Fruit fly (Drosophila melanogaster): Measurements from ENCODE around the gene CG4822.

The CG4822 gene

DNA sequence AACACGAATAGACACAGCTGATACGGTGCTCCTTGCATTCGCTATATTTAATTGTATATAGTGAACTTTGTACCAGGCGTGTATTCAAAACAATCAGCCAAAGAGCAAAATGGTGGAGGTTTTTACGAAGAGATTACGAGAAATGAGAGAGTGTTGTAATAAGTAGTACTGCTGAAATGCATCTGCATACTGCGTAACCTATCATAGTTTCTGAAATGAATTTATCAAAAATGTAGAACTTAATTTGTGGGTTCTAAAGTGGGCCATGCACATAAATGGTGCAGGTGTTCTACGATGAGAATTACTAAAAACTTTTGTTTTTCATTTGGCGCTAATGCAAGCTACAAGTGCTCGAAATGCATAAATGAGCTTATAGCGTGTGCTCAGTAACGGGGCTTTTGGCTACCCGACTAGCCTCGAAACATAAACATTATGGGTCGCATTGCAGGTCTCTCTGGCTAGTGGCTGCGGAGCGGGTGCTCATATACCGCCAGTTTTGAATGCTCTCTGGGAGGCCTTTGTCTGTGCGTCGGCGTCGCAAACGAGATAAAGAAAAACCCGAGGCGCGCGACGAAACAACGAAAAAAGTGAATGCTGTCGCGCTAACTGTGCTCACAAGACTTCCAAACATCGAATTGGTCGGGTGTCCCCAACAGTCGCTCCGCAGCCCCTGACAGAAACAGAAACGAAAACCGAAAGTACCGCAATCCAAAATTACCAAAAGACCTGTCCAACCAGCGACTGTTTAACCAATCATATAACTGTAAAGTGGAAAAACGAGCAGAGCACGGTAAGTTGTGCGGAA, 10.1 kb upstream of the CG4822 start, which contains the start of gene Gs1 (continued):
- TF ChIP-seq Usf (GFP tag; optimal IDR thresholded peaks at IDR 0.05) (no peak), CG14667 (GFP tag; IDR thresholded peaks at IDR 0.05) (no peak), Hey (tag; optimal IDR thresholded peaks at IDR 0.05) (peak; percentile 46), TFAM (GFP tag; optimal IDR thresholded peaks at IDR 0.05) (no peak), Sry-δ (GFP tag; optimal IDR thresholded peaks at IDR 0.05) (no peak), HHEX (GFP tag; optimal IDR thresholded peaks at IDR 0.05) (peak; percentile 34), CG32767 (GFP tag; IDR thresholded peaks at IDR 0.05) (peak; percentile 49; the same call in 1 of the 2 replicates), sna (GFP tag; IDR thresholded peaks at IDR 0.05; ENCODE audit: partially characterized antibody) (0 out of 2 replicates have a peak, but pooled peaks have one; percentile 53), CG12942 (GFP tag; optimal IDR thresholded peaks at IDR 0.05) (no peak), CG13287 (GFP tag; IDR thresholded peaks at IDR 0.05; ENCODE audit: partially characterized antibody) (peak; percentile 75), Deaf1 (tag; optimal IDR thresholded peaks at IDR 0.05) (peak; percentile 98), Hmr (GFP tag; optimal IDR thresholded peaks at IDR 0.05) (peak; percentile 67), h (optimal IDR thresholded peaks at IDR 0.05) (no peak), slp2 (GFP tag; optimal IDR thresholded peaks at IDR 0.05) (no peak), CG9437 (GFP tag; optimal IDR thresholded peaks at IDR 0.05) (no peak), Bteb2 (GFP tag; optimal IDR thresholded peaks at IDR 0.05) (no peak), her (GFP tag; optimal IDR thresholded peaks at IDR 0.05) (peak; percentile 30), HLH4C (GFP tag; IDR thresholded peaks at IDR 0.05; ENCODE audit: partially characterized antibody) (no peak), gcm (GFP tag; optimal IDR thresholded peaks at IDR 0.05) (peak; percentile 39), CG4404 (GFP tag; IDR thresholded peaks at IDR 0.05) (no peak), E2f1 (GFP tag; IDR thresholded peaks at IDR 0.05) (no peak), ac (GFP tag; optimal IDR thresholded peaks at IDR 0.05) (no peak), CG2202 (tag; optimal IDR thresholded peaks at IDR 0.05) (no peak), exex (tag; optimal IDR thresholded peaks at IDR 0.05) (peak; percentile 22), tgo (GFP tag; IDR thresholded peaks at IDR 0.05) (no peak; the same call in 2 of the 3 replicates), danr (GFP tag; IDR thresholded peaks at IDR 0.05) (no peak), gfzf (GFP tag; optimal IDR thresholded peaks at IDR 0.05) (no peak), Opbp (GFP tag; IDR thresholded peaks at IDR 0.05; ENCODE audit: partially characterized antibody) (0 out of 3 replicates have a peak, but pooled peaks have one; percentile 45), CG11723 (GFP tag; optimal IDR thresholded peaks at IDR 0.05) (peak; percentile 27), CG34422 (GFP tag; IDR thresholded peaks at IDR 0.05) (peak; percentile 32; the same call in 1 of the 3 replicates), CG2199 (GFP tag; IDR thresholded peaks at IDR 0.05) (peak; percentile 98), trem (tag; optimal IDR thresholded peaks at IDR 0.05) (no peak), CG12769 (tag; optimal IDR thresholded peaks at IDR 0.05) (peak; percentile 77), nmo (GFP tag; optimal IDR thresholded peaks at IDR 0.05) (peak; percentile 2), Dip3 (GFP tag; optimal IDR thresholded peaks at IDR 0.05) (no peak), slbo (GFP tag; IDR thresholded peaks at IDR 0.05) (no peak), CG3065 (GFP tag; optimal IDR thresholded peaks at IDR 0.05) (no peak), CG7357 (GFP tag; IDR thresholded peaks at IDR 0.05) (no peak), Doc3 (GFP tag; IDR thresholded peaks at IDR 0.05; ENCODE audit: partially characterized antibody) (peak; percentile 14; the same call in 1 of the 3 replicates), Med (GFP tag) (peak; percentile 90), CG9727 (GFP tag; optimal IDR thresholded peaks at IDR 0.05) (no peak), Blimp-1 (GFP tag; optimal IDR thresholded peaks at IDR 0.05) (peak; percentile 87), NC2β (GFP tag; optimal IDR thresholded peaks at IDR 0.05) (no peak), fd3F (GFP tag; optimal IDR thresholded peaks at IDR 0.05) (no peak), CG15601 (tag; optimal IDR thresholded peaks at IDR 0.05) (no peak), Fer2 (tag; optimal IDR thresholded peaks at IDR 0.05) (no peak), ssp (GFP tag; IDR thresholded peaks at IDR 0.05) (no peak), maf-S (GFP tag; optimal IDR thresholded peaks at IDR 0.05) (no peak), Oli (tag; optimal IDR thresholded peaks at IDR 0.05) (no peak)

Measured in whole organism, embryonic.